Fruit fly (Drosophila melanogaster) whole organism, adult: Measurements from ENCODE around the gene CG10993.

Experiments
- CG33017 ChIP-seq: fragments of 200-800 bp; sonication (Bioruptor generic); optimal IDR thresholded peaks from 2 replicates; lab custom pipeline; 2018; ENCODE audit warnings: missing biosample characterization, mild to moderate bottlenecking, missing genetic modification characterization, moderate library complexity
- CG5204 ChIP-seq: fragments of 200-800 bp; sonication (Bioruptor generic); optimal IDR thresholded peaks from 2 replicates; lab custom pipeline; 2016; ENCODE audit warnings: missing biosample characterization, missing genetic modification characterization
- Crg-1 ChIP-seq: fragments of 200-800 bp; sonication (Bioruptor generic); optimal IDR thresholded peaks from 2 replicates; lab custom pipeline; 2016; ENCODE audit warnings: missing biosample characterization, missing genetic modification characterization
- bab1 ChIP-seq: fragments of 200-800 bp; sonication (Bioruptor generic); optimal IDR thresholded peaks from 3 replicates; lab custom pipeline; 2019; ENCODE audit warnings: missing biosample characterization, mild to moderate bottlenecking, missing genetic modification characterization, moderate library complexity

DNA sequence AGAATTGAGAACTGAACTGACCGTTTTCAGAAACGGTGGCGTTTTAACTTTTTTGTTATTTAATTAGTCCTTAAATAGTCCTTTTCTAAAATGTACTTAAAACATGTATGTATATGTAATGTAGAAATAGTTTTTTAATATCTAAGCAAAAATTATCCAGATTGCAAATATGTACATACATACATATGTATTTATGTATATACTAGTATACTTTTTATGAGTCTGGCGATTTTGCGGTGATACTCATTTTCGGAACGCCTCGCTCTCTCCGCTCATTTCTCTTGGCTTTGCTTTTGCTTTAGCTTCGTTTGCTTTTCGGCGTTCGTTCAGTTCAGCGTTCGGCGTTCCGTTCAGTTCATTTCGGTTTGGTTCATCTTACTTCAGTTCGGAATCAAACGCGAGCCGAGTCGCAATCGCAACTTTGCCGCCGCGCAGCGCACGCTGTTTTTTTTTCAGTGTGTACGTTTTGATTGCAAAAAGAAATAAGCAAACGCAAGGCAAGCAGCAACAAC lies 28.5 kb downstream of the CG10993 start, which contains the start of gene rdgB:
- TF ChIP-seq CG5204 (GFP tag; lab: Kevin White, UChicago) (peak; percentile 82), bab1 (GFP tag; lab: Kevin White, UChicago) (peak; percentile 75), CG33017 (tag; lab: Kevin White, UChicago) (peak; percentile 63), Crg-1 (GFP tag; lab: Kevin White, UChicago) (peak; percentile 87)
